Fruit fly (Drosophila melanogaster) whole organism: Measurements from ENCODE around the gene Larp4B.

Experiments used
- CG8478 ChIP-seq: fragments of >200 bp; optimal IDR thresholded peaks from 2 replicates; lab custom pipeline; 2018; ENCODE audit warnings: inconsistent platforms
- pan ChIP-seq: fragments of >200 bp; optimal IDR thresholded peaks from 2 replicates; lab custom pipeline; 2017

DNA sequence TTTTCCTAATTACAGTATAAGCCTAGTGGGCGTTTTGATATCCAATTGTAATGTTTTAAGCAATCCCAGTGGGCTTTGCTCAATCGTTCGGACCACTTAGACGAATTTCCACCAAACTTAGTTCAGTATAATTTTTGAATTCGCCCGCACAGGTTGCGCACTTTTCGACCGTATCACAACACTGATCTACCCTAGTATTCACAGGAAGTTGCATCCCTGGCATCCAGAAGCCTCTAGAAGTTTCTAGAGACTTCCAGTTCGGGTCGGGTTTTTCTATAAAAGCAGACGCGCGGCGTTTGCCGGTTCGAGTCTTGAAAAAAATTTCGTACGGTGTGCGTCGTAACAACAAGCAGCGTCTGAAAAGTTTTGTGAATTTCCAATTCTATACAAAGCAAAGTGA lies 31.7 kb upstream of the Larp4B start, which contains the start of gene Hsp83:
- TF ChIP-seq pan (lab: Kevin White, UChicago), result no peak
- no peak for TF ChIP-seq CG8478 (lab: Kevin White, UChicago)
